Fruit fly (Drosophila melanogaster) whole organism, embryonic: Measurements from ENCODE around the gene Desat2.
A peak's percentile ranks its signal among the peaks of the same experiment; 100 is the strongest.

Experiments used
- Ada2b ChIP-seq: fragments of 200-800 bp; sonication (Bioruptor generic); IDR thresholded peaks from 2 replicates; pipeline ENCODE4 v1.3.6; 2022; ENCODE audit warnings: missing biosample characterization, missing genetic modification characterization
- CG1024 ChIP-seq: fragments of 200-800 bp; sonication (Bioruptor generic); IDR thresholded peaks from 2 replicates; pipeline ENCODE4 v1.3.6; 2022; ENCODE audit warnings: missing biosample characterization, missing genetic modification characterization
- CG10267 ChIP-seq: fragments of 200-800 bp; sonication (Bioruptor generic); optimal IDR thresholded peaks from 2 replicates; lab custom pipeline; 2018; ENCODE audit warnings: missing biosample characterization, mild to moderate bottlenecking, missing genetic modification characterization, moderate library complexity
- CG10462 ChIP-seq: fragments of 200-800 bp; sonication (Bioruptor generic); optimal IDR thresholded peaks from 2 replicates; lab custom pipeline; 2016; ENCODE audit warnings: missing biosample characterization, missing genetic modification characterization
- CG10654 ChIP-seq: fragments of 200-800 bp; sonication (Bioruptor generic); optimal IDR thresholded peaks from 2 replicates; lab custom pipeline; 2016; ENCODE audit warnings: missing biosample characterization, missing genetic modification characterization
- CG10979 ChIP-seq: fragments of 200-800 bp; sonication (Bioruptor generic); optimal IDR thresholded peaks from 2 replicates; lab custom pipeline; 2018; ENCODE audit warnings: missing biosample characterization, mild to moderate bottlenecking, missing genetic modification characterization, moderate library complexity
- CG11093 ChIP-seq: fragments of 200-800 bp; sonication (Bioruptor generic); IDR thresholded peaks from 3 replicates; pipeline ENCODE4 v1.3.6; 2022; ENCODE audit warnings: missing biosample characterization, missing genetic modification characterization
- CG11398 ChIP-seq: fragments of 200-800 bp; sonication (Bioruptor generic); optimal IDR thresholded peaks from 2 replicates; lab custom pipeline; 2016; ENCODE audit warnings: missing biosample characterization, missing genetic modification characterization
- CG13775 ChIP-seq: fragments of 200-800 bp; sonication (Bioruptor generic); optimal IDR thresholded peaks from 3 replicates; lab custom pipeline; 2017; ENCODE audit warnings: missing biosample characterization, mild to moderate bottlenecking, missing genetic modification characterization
- CG16779 ChIP-seq: fragments of 200-800 bp; sonication (Bioruptor generic); IDR thresholded peaks from 2 replicates; pipeline ENCODE4 v1.3.6; 2022; ENCODE audit warnings: missing biosample characterization, missing genetic modification characterization
- CG1792 ChIP-seq: fragments of 200-800 bp; sonication (Bioruptor generic); optimal IDR thresholded peaks from 2 replicates; lab custom pipeline; 2016; ENCODE audit warnings: missing biosample characterization, missing genetic modification characterization
- CG30020 ChIP-seq: fragments of 200-800 bp; optimal IDR thresholded peaks from 2 replicates; lab custom pipeline; 2019; ENCODE audit warnings: missing biosample characterization, mild to moderate bottlenecking, missing genetic modification characterization, moderate library complexity
- CG32767 ChIP-seq: fragments of 200-800 bp; sonication (Bioruptor generic); IDR thresholded peaks from 2 replicates; pipeline ENCODE4 v1.3.6; 2022; ENCODE audit warnings: missing biosample characterization, missing genetic modification characterization
- CG34376 ChIP-seq: fragments of 200-800 bp; sonication (Bioruptor generic); optimal IDR thresholded peaks from 2 replicates; lab custom pipeline; 2018; ENCODE audit warnings: missing biosample characterization, mild to moderate bottlenecking, missing genetic modification characterization
- CG3838 ChIP-seq: fragments of 200-800 bp; sonication (Bioruptor generic); optimal IDR thresholded peaks from 3 replicates; lab custom pipeline; 2016; ENCODE audit warnings: missing biosample characterization, missing genetic modification characterization
- CG3995 ChIP-seq: fragments of 200-800 bp; sonication (Bioruptor generic); optimal IDR thresholded peaks from 3 replicates; lab custom pipeline; 2016; ENCODE audit warnings: missing biosample characterization, missing genetic modification characterization
- CG6689 ChIP-seq: fragments of 200-800 bp; sonication (Bioruptor generic); IDR thresholded peaks from 2 replicates; pipeline ENCODE4 v1.3.6; 2022; ENCODE audit warnings: missing biosample characterization, missing genetic modification characterization
- CG8281 ChIP-seq: fragments of 200-800 bp; sonication (Bioruptor generic); optimal IDR thresholded peaks from 2 replicates; lab custom pipeline; 2018; ENCODE audit warnings: missing biosample characterization, mild to moderate bottlenecking, missing genetic modification characterization, moderate library complexity
- CoRest ChIP-seq: fragments of 200-800 bp; sonication (Bioruptor generic); optimal IDR thresholded peaks from 3 replicates; lab custom pipeline; 2018; ENCODE audit warnings: missing biosample characterization, mild to moderate bottlenecking, missing genetic modification characterization, moderate library complexity
- Dp ChIP-seq: fragments of 200-800 bp; sonication (Bioruptor generic); optimal IDR thresholded peaks from 2 replicates; lab custom pipeline; 2018; ENCODE audit warnings: missing biosample characterization, mild to moderate bottlenecking, missing genetic modification characterization, moderate library complexity
- E2f2 ChIP-seq: fragments of 200-800 bp; sonication (Bioruptor generic); IDR thresholded peaks from 2 replicates; pipeline ENCODE4 v1.3.6; 2022; ENCODE audit warnings: missing biosample characterization, missing genetic modification characterization
- Gug ChIP-seq: fragments of 200-800 bp; sonication (Bioruptor generic); IDR thresholded peaks from 4 replicates; pipeline ENCODE4 v1.3.6; 2022; ENCODE audit warnings: missing biosample characterization, missing genetic modification characterization
- Lhr ChIP-seq: fragments of 200-800 bp; sonication (Bioruptor generic); optimal IDR thresholded peaks from 3 replicates; lab custom pipeline; 2017; ENCODE audit warnings: mild to moderate bottlenecking, missing biosample characterization, missing genetic modification reagents, missing genetic modification characterization
- Lim3 ChIP-seq: fragments of 200-800 bp; sonication (Bioruptor generic); IDR thresholded peaks from 2 replicates; pipeline ENCODE4 v1.3.6; 2022; ENCODE audit warnings: missing biosample characterization, missing genetic modification characterization
- MBD-R2 ChIP-seq: fragments of 200-800 bp; sonication (Bioruptor generic); IDR thresholded peaks from 2 replicates; pipeline ENCODE4 v1.3.6; 2022; ENCODE audit warnings: missing biosample characterization, missing genetic modification characterization
- NK7.1 ChIP-seq: fragments of 200-800 bp; sonication (Bioruptor generic); optimal IDR thresholded peaks from 3 replicates; lab custom pipeline; 2016; ENCODE audit warnings: missing biosample characterization, missing genetic modification characterization
- Nf-YC ChIP-seq: fragments of 200-800 bp; optimal IDR thresholded peaks from 3 replicates; lab custom pipeline; 2019; ENCODE audit warnings: missing biosample characterization, mild to moderate bottlenecking, missing genetic modification characterization, moderate library complexity
- Spps ChIP-seq: fragments of 200-800 bp; sonication (Bioruptor generic); optimal IDR thresholded peaks from 2 replicates; lab custom pipeline; 2018; ENCODE audit warnings: missing biosample characterization, mild to moderate bottlenecking, missing genetic modification characterization
- Stat92E ChIP-seq, 3 experiments: fragments of >200 bp in 2 of 3; fragments of 200-800 bp in 1 of 3; sonication (Bioruptor generic) in 1 of 3; optimal IDR thresholded peaks; 2 replicates each; lab custom pipeline; 2017 to 2019; ENCODE audit warnings: missing biosample characterization in 3 of 3, missing genetic modification characterization in 3 of 3, mild to moderate bottlenecking in 1 of 3, moderate library complexity in 1 of 3
- Xrp1 ChIP-seq: fragments of 200-800 bp; sonication (Bioruptor generic); IDR thresholded peaks from 2 replicates; pipeline ENCODE4 v1.3.6; 2022; ENCODE audit warnings: missing biosample characterization, missing genetic modification characterization
- ato ChIP-seq: fragments of 200-800 bp; sonication (Bioruptor generic); IDR thresholded peaks from 2 replicates; pipeline ENCODE4 v1.3.6; 2022; ENCODE audit warnings: missing biosample characterization, missing genetic modification characterization; ENCODE audit not compliant: partially characterized antibody
- ci ChIP-seq: fragments of 200-800 bp; sonication (Bioruptor generic); IDR thresholded peaks from 3 replicates; pipeline ENCODE4 v1.3.6; 2022; ENCODE audit warnings: missing biosample characterization, missing genetic modification characterization
- dan ChIP-seq: fragments of 200-800 bp; sonication (Bioruptor generic); IDR thresholded peaks from 2 replicates; pipeline ENCODE4 v1.3.6; 2022; ENCODE audit warnings: missing biosample characterization, missing genetic modification characterization
- dimm ChIP-seq: fragments of 200-800 bp; sonication (Bioruptor generic); IDR thresholded peaks from 2 replicates; pipeline ENCODE4 v1.3.6; 2022; ENCODE audit warnings: missing biosample characterization, missing genetic modification characterization
- ems ChIP-seq: fragments of 200-800 bp; sonication (Bioruptor generic); optimal IDR thresholded peaks from 3 replicates; lab custom pipeline; 2016; ENCODE audit warnings: missing biosample characterization, missing genetic modification characterization
- eyg ChIP-seq: fragments of 200-800 bp; sonication (Bioruptor generic); optimal IDR thresholded peaks from 3 replicates; lab custom pipeline; 2016; ENCODE audit warnings: missing biosample characterization, missing genetic modification characterization
- gro ChIP-seq: fragments of 200-800 bp; sonication (Bioruptor generic); optimal IDR thresholded peaks from 2 replicates; lab custom pipeline; 2016; ENCODE audit warnings: missing biosample characterization, missing genetic modification characterization
- hkb ChIP-seq, 2 experiments: fragments of 200-800 bp in 1 of 2; fragments of >200 bp in 1 of 2; sonication (Bioruptor generic) in 1 of 2; IDR thresholded peaks in 1 of 2; optimal IDR thresholded peaks in 1 of 2; 2 replicates each; pipeline versions ENCODE4 v1.3.6 to Lab custom; 2017 to 2022; ENCODE audit warnings: missing biosample characterization in 1 of 2, missing genetic modification characterization in 1 of 2
- insv ChIP-seq, 2 experiments: fragments of 200-800 bp; sonication (Bioruptor generic); optimal IDR thresholded peaks; 3 replicates each; lab custom pipeline; 2016 to 2018; ENCODE audit warnings: missing biosample characterization in 2 of 2, missing genetic modification characterization in 2 of 2
- lab ChIP-seq: fragments of 200-800 bp; sonication (Bioruptor generic); optimal IDR thresholded peaks from 3 replicates; lab custom pipeline; 2017; ENCODE audit warnings: missing biosample characterization, missing genetic modification characterization, mild to moderate bottlenecking, moderate library complexity, missing genetic modification reagents
- mam ChIP-seq: fragments of 200-800 bp; sonication (Bioruptor generic); optimal IDR thresholded peaks from 3 replicates; lab custom pipeline; 2016; ENCODE audit warnings: missing biosample characterization, missing genetic modification characterization
- pb ChIP-seq: fragments of 200-800 bp; sonication (Bioruptor generic); optimal IDR thresholded peaks from 3 replicates; lab custom pipeline; 2016; ENCODE audit warnings: missing biosample characterization, missing genetic modification characterization
- phol ChIP-seq: fragments of 200-800 bp; sonication (Bioruptor generic); optimal IDR thresholded peaks from 3 replicates; lab custom pipeline; 2018; ENCODE audit warnings: missing biosample characterization, mild to moderate bottlenecking, missing genetic modification characterization, moderate library complexity
- row ChIP-seq: fragments of 200-800 bp; sonication (Bioruptor generic); IDR thresholded peaks from 3 replicates; pipeline ENCODE4 v1.3.6; 2022; ENCODE audit warnings: missing biosample characterization, missing genetic modification characterization
- scrt ChIP-seq: fragments of 200-800 bp; sonication (Bioruptor generic); optimal IDR thresholded peaks from 2 replicates; lab custom pipeline; 2018; ENCODE audit warnings: missing biosample characterization, mild to moderate bottlenecking, missing genetic modification characterization, moderate library complexity
- sens ChIP-seq: fragments of 200-800 bp; sonication (Bioruptor generic); peaks from one replicate; lab custom pipeline; 2016; ENCODE audit warnings: missing biosample characterization, missing genetic modification characterization
- sim ChIP-seq: fragments of 200-800 bp; sonication (Bioruptor generic); IDR thresholded peaks from 2 replicates; pipeline ENCODE4 v1.3.6; 2022; ENCODE audit warnings: missing biosample characterization, missing genetic modification characterization
- slbo ChIP-seq: fragments of 200-800 bp; sonication (Bioruptor generic); IDR thresholded peaks from 2 replicates; pipeline ENCODE4 v1.3.6; 2022; ENCODE audit warnings: missing biosample characterization, missing genetic modification characterization
- stwl ChIP-seq: fragments of 200-800 bp; sonication (Bioruptor generic); optimal IDR thresholded peaks from 3 replicates; lab custom pipeline; 2018; ENCODE audit warnings: missing biosample characterization, mild to moderate bottlenecking, missing genetic modification characterization, moderate library complexity
- trem ChIP-seq: fragments of 200-800 bp; optimal IDR thresholded peaks from 3 replicates; lab custom pipeline; 2019; ENCODE audit warnings: missing biosample characterization, mild to moderate bottlenecking, missing genetic modification characterization, moderate library complexity
- twi ChIP-seq: fragments of 200-800 bp; optimal IDR thresholded peaks from 2 replicates; lab custom pipeline; 2019; ENCODE audit warnings: missing biosample characterization, mild to moderate bottlenecking, missing genetic modification characterization, moderate library complexity
- vnd ChIP-seq: fragments of 200-800 bp; sonication (Bioruptor generic); IDR thresholded peaks from 3 replicates; pipeline ENCODE4 v1.3.6; 2022; ENCODE audit warnings: missing biosample characterization, missing genetic modification characterization; ENCODE audit not compliant: partially characterized antibody
- wor ChIP-seq: fragments of 200-800 bp; sonication (Bioruptor generic); IDR thresholded peaks from 2 replicates; pipeline ENCODE4 v1.3.6; 2022; ENCODE audit warnings: missing biosample characterization, missing genetic modification characterization

Desat2 gene

dm6 chr3R:12429120-12429610 lies 6.9 kb upstream of the Desat2 start, which contains the start of the genes CG5641 and CG5245 (continued):
- no peak for TF ChIP-seq mam (GFP tag; lab: Kevin White, UChicago)
- TF ChIP-seq row: peak; percentile 40; the same call in 2 of the 3 replicates
- no peak for TF ChIP-seq Lim3
- no peak for TF ChIP-seq Xrp1 (GFP tag; lab: Robert Waterston, UW)
- TF ChIP-seq sens: peak; percentile 34
- no peak for TF ChIP-seq dimm (GFP tag; lab: Robert Waterston, UW)
- peak; percentile 70 for TF ChIP-seq MBD-R2 (GFP tag; lab: Robert Waterston, UW)
- TF ChIP-seq CG6689 (GFP tag; lab: Robert Waterston, UW): no peak
- TF ChIP-seq CG11093: no peak
- TF ChIP-seq vnd: no peak
- TF ChIP-seq ci (GFP tag; lab: Robert Waterston, UW): no peak
- no peak for TF ChIP-seq wor (GFP tag; lab: Robert Waterston, UW)
- no peak for TF ChIP-seq scrt (GFP tag; lab: Kevin White, UChicago)
- TF ChIP-seq CG10462: no peak
- TF ChIP-seq CoRest (tag; lab: Kevin White, UChicago): peak; percentile 12
- peak in 1 of 3 experiments; percentile 5 for TF ChIP-seq Stat92E (GFP tag; optimal IDR thresholded peaks at IDR 0.05; lab: Kevin White, UChicago)
- TF ChIP-seq CG3995 (GFP tag; lab: Kevin White, UChicago): no peak
- TF ChIP-seq lab (GFP tag; lab: Kevin White, UChicago): no peak
- TF ChIP-seq trem (tag; lab: Kevin White, UChicago): peak; percentile 51
- peak; percentile 29 for TF ChIP-seq phol (tag; lab: Kevin White, UChicago)
- no peak for TF ChIP-seq Ada2b
- TF ChIP-seq ems (GFP tag; lab: Kevin White, UChicago): no peak
- TF ChIP-seq CG10654 (GFP tag; lab: Kevin White, UChicago): no peak
- TF ChIP-seq gro (GFP tag; lab: Kevin White, UChicago): no peak
- peak; percentile 15 for TF ChIP-seq CG30020 (tag; lab: Kevin White, UChicago)
- no peak for TF ChIP-seq CG3838 (GFP tag; lab: Kevin White, UChicago)
- TF ChIP-seq hkb (optimal IDR thresholded peaks at IDR 0.05; lab: Kevin White, UChicago): peak; percentile 26
- TF ChIP-seq hkb (GFP tag; IDR thresholded peaks at IDR 0.05; lab: Robert Waterston, UW): no peak
- TF ChIP-seq CG16779 (GFP tag; lab: Robert Waterston, UW): no peak
- no peak for TF ChIP-seq CG11398 (GFP tag; lab: Kevin White, UChicago)
- TF ChIP-seq CG34376: no peak
- no peak for TF ChIP-seq dan (GFP tag; lab: Robert Waterston, UW)
- TF ChIP-seq CG1792: no peak
- TF ChIP-seq CG1024 (GFP tag; lab: Robert Waterston, UW): no peak
- TF ChIP-seq sim (GFP tag; lab: Robert Waterston, UW): no peak
- TF ChIP-seq CG32767 (GFP tag; lab: Robert Waterston, UW): no peak
- peak; percentile 31 for TF ChIP-seq Lhr
- TF ChIP-seq NK7.1: no peak
- no peak for TF ChIP-seq CG10979
- no peak for TF ChIP-seq CG10267
- no peak for TF ChIP-seq pb
- TF ChIP-seq, all 482 proteins: peak for 35

- TF ChIP-seq twi (tag; lab: Kevin White, UChicago) (no peak), Spps (tag; lab: Kevin White, UChicago) (no peak), ato (GFP tag; lab: Robert Waterston, UW) (no peak), stwl (tag; lab: Kevin White, UChicago) (peak; percentile 41), eyg (no peak), E2f2 (GFP tag; lab: Robert Waterston, UW) (peak; percentile 68), Gug (GFP tag; lab: Robert Waterston, UW) (no peak; the same call in 3 of the 4 replicates), insv (GFP tag; optimal IDR thresholded peaks at IDR 0.05; lab: Kevin White, UChicago) (peak in 1 of 2 experiments; percentile 31), slbo (GFP tag; lab: Robert Waterston, UW) (peak; percentile 39), CG13775 (peak; percentile 5), CG8281 (tag; lab: Kevin White, UChicago) (no peak), Dp (GFP tag; lab: Kevin White, UChicago) (peak; percentile 55), Nf-YC (peak; percentile 30)
Measured at dm6 chr3R:12431030-12431489, 5.0 kb upstream of the Desat2 start, which contains the start of gene Prosalpha2. Gene Prosalpha2 (plus strand): TSS chr3R:12431321.
